Fruit fly (Drosophila melanogaster): ENCODE results near the gene CG6999.

The CG6999 gene

dm6 chrX:9075641-9076324 lies 12.4 kb upstream of the CG6999 start (continued):
- TF ChIP-seq H15 (GFP tag; IDR thresholded peaks at IDR 0.05), result no peak
- TF ChIP-seq zen2 (GFP tag; IDR thresholded peaks at IDR 0.05; ENCODE audit: partially characterized antibody), result no peak
- peak; percentile 11 for TF ChIP-seq CG12391 (tag; optimal IDR thresholded peaks at IDR 0.05)
- TF ChIP-seq twi (tag; optimal IDR thresholded peaks at IDR 0.05), result no peak
- 0 out of 2 replicates have a peak, but pooled peaks have one; percentile 11 for TF ChIP-seq H2.0 (GFP tag; IDR thresholded peaks at IDR 0.05)
- no peak for TF ChIP-seq ewg (GFP tag; optimal IDR thresholded peaks at IDR 0.05)
- TF ChIP-seq CG17385 (GFP tag; optimal IDR thresholded peaks at IDR 0.05), result peak; percentile 30
- 0 out of 3 replicates have a peak, but pooled peaks have one; percentile 30 for TF ChIP-seq dysf (GFP tag; IDR thresholded peaks at IDR 0.05)
- no peak for TF ChIP-seq Sin3A (optimal IDR thresholded peaks at IDR 0.05)
- peak; percentile 41; the same call in 1 of the 2 replicates for TF ChIP-seq CG31441 (GFP tag; IDR thresholded peaks at IDR 0.05)
- no peak for TF ChIP-seq Dref (GFP tag; IDR thresholded peaks at IDR 0.05)
- no peak for TF ChIP-seq peb (GFP tag; IDR thresholded peaks at IDR 0.05)
- TF ChIP-seq CG2678 (tag; optimal IDR thresholded peaks at IDR 0.05), result peak; percentile 35
- no peak for TF ChIP-seq pros (GFP tag; optimal IDR thresholded peaks at IDR 0.05)
- peak; percentile 2 for TF ChIP-seq odd (GFP tag; optimal IDR thresholded peaks at IDR 0.05)
- peak; percentile 52 for TF ChIP-seq CG11504 (tag; optimal IDR thresholded peaks at IDR 0.05)
- peak; percentile 11 for TF ChIP-seq fd96Cb (tag; optimal IDR thresholded peaks at IDR 0.05)
- peak; percentile 41; the same call in 1 of the 2 replicates for TF ChIP-seq Drgx (GFP tag; IDR thresholded peaks at IDR 0.05)
- TF ChIP-seq CG13424 (tag; optimal IDR thresholded peaks at IDR 0.05), result peak; percentile 34
- peak; percentile 7 for TF ChIP-seq ind (GFP tag; optimal IDR thresholded peaks at IDR 0.05)
- TF ChIP-seq cg (GFP tag; optimal IDR thresholded peaks at IDR 0.05), result no peak
- TF ChIP-seq Sox102F (GFP tag; optimal IDR thresholded peaks at IDR 0.05), result peak; percentile 33
- TF ChIP-seq Side (GFP tag; optimal IDR thresholded peaks at IDR 0.05), result no peak
- TF ChIP-seq her (GFP tag; optimal IDR thresholded peaks at IDR 0.05), result no peak
- no peak for TF ChIP-seq CG3407 (GFP tag; optimal IDR thresholded peaks at IDR 0.05)
- peak; percentile 64 for TF ChIP-seq sens (GFP tag)
- no peak for TF ChIP-seq jumu (GFP tag; optimal IDR thresholded peaks at IDR 0.05)
- TF ChIP-seq CG10209 (GFP tag; optimal IDR thresholded peaks at IDR 0.05), result no peak
- no peak for TF ChIP-seq hkb (optimal IDR thresholded peaks at IDR 0.05)
- peak; percentile 36; the same call in 1 of the 2 replicates for TF ChIP-seq hkb (GFP tag; IDR thresholded peaks at IDR 0.05)
- TF ChIP-seq Oli (tag; optimal IDR thresholded peaks at IDR 0.05), result peak; percentile 16
- peak; percentile 73 for TF ChIP-seq Med (GFP tag)
- TF ChIP-seq Xbp1 (GFP tag; optimal IDR thresholded peaks at IDR 0.05), result peak; percentile 12
- TF ChIP-seq jigr1 (GFP tag; IDR thresholded peaks at IDR 0.05), result no peak
- no peak for TF ChIP-seq pfk (GFP tag; optimal IDR thresholded peaks at IDR 0.05)
- TF ChIP-seq dmrt99B (tag; optimal IDR thresholded peaks at IDR 0.05), result peak; percentile 61
- TF ChIP-seq lmd (GFP tag; IDR thresholded peaks at IDR 0.05), result no peak
- 0 out of 2 replicates have a peak, but pooled peaks have one; percentile 10 for TF ChIP-seq sisA (GFP tag; IDR thresholded peaks at IDR 0.05)
- TF ChIP-seq schlank (tag; optimal IDR thresholded peaks at IDR 0.05), result no peak
- no peak for TF ChIP-seq cwo (GFP tag; optimal IDR thresholded peaks at IDR 0.05)
- no peak for TF ChIP-seq D (optimal IDR thresholded peaks at IDR 0.05)
- peak; percentile 22 for TF ChIP-seq D (GFP tag; optimal IDR thresholded peaks at IDR 0.05)
- TF ChIP-seq btn (GFP tag; optimal IDR thresholded peaks at IDR 0.05), result no peak

Measured in whole organism, embryonic.